Worm (Caenorhabditis elegans) whole organism, L4 larva: Measurements from ENCODE around the gene pph-4.1.

Experiments used
- D1046.2 ChIP-seq: fragments of 200-800 bp; sonication (Bioruptor generic); IDR thresholded peaks from 2 replicates; pipeline ENCODE4 v1.3.6; 2022; ENCODE audit warnings: missing genetic modification characterization, missing compliant biosample characterization
- F10B5.3 ChIP-seq: sonication (generic microtip); optimal IDR thresholded peaks from 2 replicates; lab custom pipeline; 2016; ENCODE audit warnings: mild to moderate bottlenecking, missing genetic modification characterization, missing compliant biosample characterization
- F26F4.8 ChIP-seq: fragments of 200-800 bp; sonication (Bioruptor generic); conservative IDR thresholded peaks from 2 replicates; pipeline ENCODE4 v1.3.6; 2022; ENCODE audit warnings: missing genetic modification characterization, missing compliant biosample characterization
- F44E2.7 ChIP-seq: fragments of 200-800 bp; sonication (Bioruptor generic); IDR thresholded peaks from 2 replicates; pipeline ENCODE4 v2.1.2; 2022; ENCODE audit warnings: missing genetic modification characterization, missing compliant biosample characterization
- R02D3.7 ChIP-seq: fragments of 150-350 bp; sonication (generic microtip); optimal IDR thresholded peaks from 3 replicates; lab custom pipeline; 2014; ENCODE audit warnings: missing biosample characterization, missing genetic modification characterization
- T26A8.4 ChIP-seq: fragments of 200-800 bp; sonication (Bioruptor generic); IDR thresholded peaks from 2 replicates; pipeline ENCODE4 v1.3.6; 2022; ENCODE audit warnings: missing genetic modification characterization, missing compliant biosample characterization
- Y48G9A.11 ChIP-seq: fragments of 200-800 bp; sonication (Bioruptor generic); IDR thresholded peaks from 2 replicates; pipeline ENCODE4 v1.3.6; 2022; ENCODE audit warnings: missing genetic modification reagents, missing genetic modification characterization, missing compliant biosample characterization
- Y5F2A.4 ChIP-seq: fragments of 200-800 bp; sonication (Bioruptor generic); optimal IDR thresholded peaks from 2 replicates; lab custom pipeline; 2018; ENCODE audit warnings: mild to moderate bottlenecking, missing genetic modification characterization, missing compliant biosample characterization
- Y75B8A.6 ChIP-seq: fragments of 200-800 bp; sonication (Bioruptor generic); IDR thresholded peaks from 2 replicates; pipeline ENCODE4 v1.3.6; 2022; ENCODE audit warnings: missing genetic modification reagents, missing genetic modification characterization, missing compliant biosample characterization
- ZK337.2 ChIP-seq: fragments of 200-800 bp; sonication (Bioruptor generic); IDR thresholded peaks from 2 replicates; pipeline ENCODE4 v1.3.6; 2022; ENCODE audit warnings: missing genetic modification reagents, missing genetic modification characterization, missing compliant biosample characterization
- aly-2 ChIP-seq: sonication (generic microtip); optimal IDR thresholded peaks from 2 replicates; lab custom pipeline; 2018; ENCODE audit warnings: missing biosample characterization, missing genetic modification characterization
- arid-1 ChIP-seq: fragments of 200-800 bp; sonication (Bioruptor generic); conservative IDR thresholded peaks from 2 replicates; pipeline ENCODE4 v1.3.6; 2022; ENCODE audit warnings: missing genetic modification reagents, missing genetic modification characterization, missing compliant biosample characterization
- ceh-28 ChIP-seq: fragments of 150-350 bp; optimal IDR thresholded peaks from 2 replicates; lab custom pipeline; 2014; ENCODE audit warnings: missing biosample characterization, missing genetic modification reagents, missing genetic modification characterization
- ceh-44 ChIP-seq: fragments of 200-800 bp; sonication (Bioruptor generic); IDR thresholded peaks from 2 replicates; pipeline ENCODE4 v1.3.6; 2022; ENCODE audit warnings: missing genetic modification reagents, missing genetic modification characterization, missing compliant biosample characterization
- ceh-82 ChIP-seq: sonication (generic microtip); optimal IDR thresholded peaks from 2 replicates; lab custom pipeline; 2017; ENCODE audit warnings: missing biosample characterization, missing genetic modification characterization
- ctbp-1 ChIP-seq: fragments of 200-800 bp; sonication (Bioruptor generic); IDR thresholded peaks from 2 replicates; pipeline ENCODE4 v1.3.6; 2022; ENCODE audit warnings: missing genetic modification reagents, missing genetic modification characterization, missing compliant biosample characterization
- daf-16 ChIP-seq, 3 experiments: sonication (generic microtip); optimal IDR thresholded peaks; 2 replicates each; lab custom pipeline; 2016 to 2017; ENCODE audit warnings: missing genetic modification characterization in 3 of 3, missing genetic modification reagents in 3 of 3, mild to moderate bottlenecking in 2 of 3, missing compliant biosample characterization in 2 of 3, missing biosample characterization in 1 of 3, moderate library complexity in 1 of 3
- daf-19 ChIP-seq: fragments of 200-800 bp; sonication (Bioruptor generic); conservative IDR thresholded peaks from 2 replicates; pipeline ENCODE4 v1.3.6; 2022; ENCODE audit warnings: missing genetic modification characterization, missing compliant biosample characterization
- dmd-6 ChIP-seq: fragments of 200-800 bp; sonication (Bioruptor generic); IDR thresholded peaks from 2 replicates; pipeline ENCODE4 v1.3.6; 2022; ENCODE audit warnings: missing genetic modification reagents, missing genetic modification characterization, missing compliant biosample characterization
- dmd-8 ChIP-seq: fragments of 200-800 bp; sonication (Bioruptor generic); IDR thresholded peaks from 2 replicates; pipeline ENCODE4 v1.3.6; 2022; ENCODE audit warnings: missing genetic modification characterization, missing compliant biosample characterization
- dve-1 ChIP-seq: sonication (generic microtip); optimal IDR thresholded peaks from 2 replicates; lab custom pipeline; 2017; ENCODE audit warnings: antibody characterized with exemption, mild to moderate bottlenecking, missing genetic modification characterization, missing compliant biosample characterization; ENCODE audit not compliant: insufficient read depth
- egl-43 ChIP-seq: fragments of 200-800 bp; sonication (Bioruptor generic); IDR thresholded peaks from 2 replicates; pipeline ENCODE4 v1.3.6; 2022; ENCODE audit warnings: missing genetic modification reagents, missing genetic modification characterization, missing compliant biosample characterization
- hlh-11 ChIP-seq: fragments of 200-800 bp; sonication (Bioruptor generic); optimal IDR thresholded peaks from 2 replicates; lab custom pipeline; 2018; ENCODE audit warnings: mild to moderate bottlenecking, missing genetic modification characterization, missing compliant biosample characterization
- hlh-30 ChIP-seq: sonication (generic microtip); optimal IDR thresholded peaks from 2 replicates; lab custom pipeline; 2017; ENCODE audit warnings: antibody characterized with exemption, mild to moderate bottlenecking, missing genetic modification characterization, missing compliant biosample characterization; ENCODE audit not compliant: insufficient read depth
- lim-7 ChIP-seq: fragments of 200-800 bp; sonication (Bioruptor generic); IDR thresholded peaks from 2 replicates; pipeline ENCODE4 v1.3.6; 2022; ENCODE audit warnings: missing genetic modification characterization, missing compliant biosample characterization
- lin-29 ChIP-seq: fragments of 200-800 bp; sonication (Bioruptor generic); IDR thresholded peaks from 2 replicates; pipeline ENCODE4 v1.3.6; 2022; ENCODE audit warnings: missing genetic modification reagents, missing genetic modification characterization, missing compliant biosample characterization
- lin-38 ChIP-seq: fragments of 200-800 bp; sonication (Bioruptor generic); IDR thresholded peaks from 2 replicates; pipeline ENCODE4 v1.3.6; 2022; ENCODE audit warnings: missing genetic modification reagents, missing genetic modification characterization, missing compliant biosample characterization
- madf-5 ChIP-seq, 2 experiments: fragments of 200-800 bp; sonication (Bioruptor generic); IDR thresholded peaks; 2 replicates each; pipeline ENCODE4 v1.3.6; 2022; ENCODE audit warnings: missing compliant biosample characterization in 2 of 2, missing genetic modification characterization in 2 of 2
- madf-9 ChIP-seq: fragments of 200-800 bp; sonication (Bioruptor generic); conservative IDR thresholded peaks from 2 replicates; pipeline ENCODE4 v1.3.6; 2022; ENCODE audit warnings: missing genetic modification reagents, missing genetic modification characterization, missing compliant biosample characterization
- mdt-29 ChIP-seq: fragments of 200-800 bp; sonication (Bioruptor generic); IDR thresholded peaks from 2 replicates; pipeline ENCODE4 v1.3.6; 2022; ENCODE audit warnings: missing genetic modification reagents, missing genetic modification characterization, missing compliant biosample characterization
- nhr-237 ChIP-seq: sonication (generic microtip); optimal IDR thresholded peaks from 2 replicates; lab custom pipeline; 2017; ENCODE audit warnings: missing biosample characterization, missing genetic modification characterization
- nhr-28 ChIP-seq: fragments of 150-350 bp; optimal IDR thresholded peaks from 2 replicates; lab custom pipeline; 2014; ENCODE audit warnings: missing biosample characterization, missing genetic modification characterization
- nhr-41 ChIP-seq: fragments of 200-800 bp; sonication (Bioruptor generic); IDR thresholded peaks from 2 replicates; pipeline ENCODE4 v1.3.6; 2022; ENCODE audit warnings: missing genetic modification reagents, missing genetic modification characterization, missing compliant biosample characterization
- nhr-42 ChIP-seq: fragments of 200-800 bp; sonication (Bioruptor generic); IDR thresholded peaks from 2 replicates; pipeline ENCODE4 v1.3.6; 2022; ENCODE audit warnings: missing genetic modification characterization, missing compliant biosample characterization
- pha-4 ChIP-seq, 2 experiments: fragments of 150-350 bp in 1 of 2; fragments of 200-800 bp in 1 of 2; sonication (Bioruptor generic) in 1 of 2; IDR thresholded peaks in 1 of 2; optimal IDR thresholded peaks in 1 of 2; 2 replicates each; pipeline versions ENCODE4 v1.3.6 to Lab custom; 2014 to 2022; ENCODE audit warnings: missing genetic modification characterization in 2 of 2, missing genetic modification reagents in 2 of 2, missing biosample characterization in 1 of 2, missing compliant biosample characterization in 1 of 2
- php-3 ChIP-seq: fragments of 200-800 bp; sonication (Bioruptor generic); IDR thresholded peaks from 2 replicates; pipeline ENCODE4 v1.3.6; 2022; ENCODE audit warnings: missing genetic modification reagents, missing genetic modification characterization, missing compliant biosample characterization
- pqm-1 ChIP-seq: sonication (generic microtip); optimal IDR thresholded peaks from 2 replicates; lab custom pipeline; 2017; ENCODE audit warnings: missing biosample characterization, missing genetic modification characterization
- rbr-2 ChIP-seq: sonication (generic microtip); optimal IDR thresholded peaks from 2 replicates; lab custom pipeline; 2016; ENCODE audit warnings: missing genotype, missing genetic modification characterization, missing compliant biosample characterization
- sdz-12 ChIP-seq: fragments of 200-800 bp; sonication (Bioruptor generic); optimal IDR thresholded peaks from 2 replicates; lab custom pipeline; 2018; ENCODE audit warnings: mild to moderate bottlenecking, missing genetic modification characterization, missing compliant biosample characterization
- snpc-1.2 ChIP-seq: fragments of 200-800 bp; sonication (Bioruptor generic); IDR thresholded peaks from 2 replicates; pipeline ENCODE4 v1.3.6; 2022; ENCODE audit warnings: missing genetic modification reagents, missing genetic modification characterization, missing compliant biosample characterization
- spr-3 ChIP-seq: fragments of 200-800 bp; sonication (Bioruptor generic); optimal IDR thresholded peaks from 2 replicates; lab custom pipeline; 2018; ENCODE audit warnings: mild to moderate bottlenecking, missing genetic modification characterization, missing compliant biosample characterization
- tag-97 ChIP-seq: fragments of 200-800 bp; sonication (Bioruptor generic); IDR thresholded peaks from 2 replicates; pipeline ENCODE4 v1.3.6; 2022; ENCODE audit warnings: missing genetic modification characterization, missing compliant biosample characterization
- unc-62 ChIP-seq, 3 experiments: fragments of 150-350 bp in 1 of 3; sonication (generic microtip); optimal IDR thresholded peaks in 2 of 3; peaks in 1 of 3; 1 replicate in 1 of 3; 2 replicates in 2 of 3; lab custom pipeline; 2014 to 2017; ENCODE audit warnings: missing biosample characterization in 3 of 3, missing genetic modification characterization in 3 of 3, missing genetic modification reagents in 3 of 3, missing genotype in 1 of 3
- vab-7 ChIP-seq: fragments of 200-800 bp; sonication (Bioruptor generic); IDR thresholded peaks from 2 replicates; pipeline ENCODE4 v1.3.6; 2022; ENCODE audit warnings: missing genetic modification reagents, missing genetic modification characterization, missing compliant biosample characterization
- zfp-2 ChIP-seq: sonication (generic microtip); optimal IDR thresholded peaks from 2 replicates; lab custom pipeline; 2016; ENCODE audit warnings: mild to moderate bottlenecking, missing genetic modification characterization, missing compliant biosample characterization
- ztf-7 ChIP-seq: fragments of 150-350 bp; optimal IDR thresholded peaks from 2 replicates; lab custom pipeline; 2014; ENCODE audit warnings: missing biosample characterization, missing genetic modification characterization

pph-4.1 gene

ce11 chrIII:12351301-12351700 is at the start of gene pph-4.1, which contains the start of gene Y75B8A.31 (continued):
- TF ChIP-seq ztf-7, result peak; percentile 22
- TF ChIP-seq aly-2 (tag; lab: Kevin White, UChicago), result no peak

ce11 chrIII:12399709-12400108 is 48.6 kb upstream of the pph-4.1 start:
- TF ChIP-seq lin-29 (GFP tag; lab: Robert Waterston, UW), result 0 out of 2 replicates have a peak, but pooled peaks have one; percentile 16
- peak; percentile 72 for TF ChIP-seq lin-38
- TF ChIP-seq daf-16 (GFP tag; optimal IDR thresholded peaks at IDR 0.05; lab: Kevin White, UChicago), result peak in 1 of 2 experiments; percentile 20
- no peak for TF ChIP-seq daf-16 (tag; optimal IDR thresholded peaks at IDR 0.05; lab: Kevin White, UChicago)
- no peak for TF ChIP-seq Y5F2A.4 (GFP tag; lab: Kevin White, UChicago)
- peak; percentile 25; the same call in 1 of the 2 replicates for TF ChIP-seq dmd-6 (GFP tag; lab: Robert Waterston, UW)
- 0 out of 2 replicates have a peak, but pooled peaks have one; percentile 7 for TF ChIP-seq nhr-42
- no peak for TF ChIP-seq ceh-44 (GFP tag; lab: Robert Waterston, UW)
- TF ChIP-seq nhr-41 (GFP tag; lab: Robert Waterston, UW), result no peak
- TF ChIP-seq snpc-1.2, result peak; percentile 37; the same call in 1 of the 2 replicates
- TF ChIP-seq sdz-12 (GFP tag; lab: Kevin White, UChicago), result no peak
- TF ChIP-seq rbr-2 (tag; lab: Kevin White, UChicago), result peak; percentile 33
- TF ChIP-seq F26F4.8 (GFP tag; lab: Robert Waterston, UW), result peak; percentile 63; the same call in 1 of the 2 replicates
- TF ChIP-seq T26A8.4 (GFP tag; lab: Robert Waterston, UW), result peak; percentile 53
- peak; percentile 7 for TF ChIP-seq zfp-2 (tag; lab: Kevin White, UChicago)
- TF ChIP-seq dve-1, result no peak
- TF ChIP-seq Y48G9A.11 (GFP tag; lab: Robert Waterston, UW), result peak; percentile 49; the same call in 1 of the 2 replicates
- TF ChIP-seq egl-43 (GFP tag; lab: Robert Waterston, UW), result peak; percentile 83
- TF ChIP-seq php-3 (GFP tag; lab: Robert Waterston, UW), result no peak
- no peak for TF ChIP-seq nhr-28 (tag; lab: Kevin White, UChicago)
- TF ChIP-seq spr-3 (GFP tag; lab: Kevin White, UChicago), result peak; percentile 15
- no peak for TF ChIP-seq R02D3.7 (tag; lab: Kevin White, UChicago)
- no peak for TF ChIP-seq nhr-237 (tag; lab: Kevin White, UChicago)
- peak in 1 of 2 experiments; percentile 59; a peak in 1 of 4 replicates for TF ChIP-seq madf-5 (GFP tag; IDR thresholded peaks at IDR 0.05; lab: Robert Waterston, UW)
- no peak for TF ChIP-seq daf-19 (GFP tag; lab: Robert Waterston, UW)
- 0 out of 2 replicates have a peak, but pooled peaks have one; percentile 13 for TF ChIP-seq F44E2.7 (GFP tag; lab: Robert Waterston, UW)
- TF ChIP-seq unc-62 (GFP tag; optimal IDR thresholded peaks at IDR 0.05 in 1 of 2; lab: Kevin White, UChicago), result peak in 1 of 2 experiments; percentile 62
- no peak for TF ChIP-seq unc-62 (tag; optimal IDR thresholded peaks at IDR 0.05; lab: Kevin White, UChicago)
- peak; percentile 43; the same call in 1 of the 2 replicates for TF ChIP-seq madf-9 (GFP tag; lab: Robert Waterston, UW)
- TF ChIP-seq ceh-82 (tag; lab: Kevin White, UChicago), result no peak
- 0 out of 2 replicates have a peak, but pooled peaks have one; percentile 21 for TF ChIP-seq mdt-29 (GFP tag; lab: Robert Waterston, UW)
- 0 out of 2 replicates have a peak, but pooled peaks have one; percentile 56 for TF ChIP-seq D1046.2
- no peak for TF ChIP-seq ZK337.2
- peak; percentile 4 for TF ChIP-seq hlh-30 (tag; lab: Kevin White, UChicago)
- TF ChIP-seq hlh-11 (tag; lab: Kevin White, UChicago), result no peak
- TF ChIP-seq aly-2 (tag; lab: Kevin White, UChicago), result no peak
- TF ChIP-seq pqm-1 (tag; lab: Kevin White, UChicago), result no peak
- 0 out of 2 replicates have a peak, but pooled peaks have one; percentile 50 for TF ChIP-seq dmd-8
- TF ChIP-seq vab-7 (GFP tag; lab: Robert Waterston, UW), result peak; percentile 59
- TF ChIP-seq arid-1, result peak; percentile 59; the same call in 1 of the 2 replicates
- peak; percentile 75 for TF ChIP-seq lim-7 (GFP tag; lab: Robert Waterston, UW)
- TF ChIP-seq ctbp-1 (GFP tag; lab: Robert Waterston, UW), result peak; percentile 55; the same call in 1 of the 2 replicates
- no peak for TF ChIP-seq F10B5.3 (tag; lab: Kevin White, UChicago)
- TF ChIP-seq tag-97, result no peak
- TF ChIP-seq pha-4 (GFP tag; IDR thresholded peaks at IDR 0.05; lab: Robert Waterston, UW), result peak; percentile 61; the same call in 1 of the 2 replicates
- no peak for TF ChIP-seq pha-4 (tag; optimal IDR thresholded peaks at IDR 0.05; lab: Kevin White, UChicago)
- no peak for TF ChIP-seq Y75B8A.6 (GFP tag; lab: Robert Waterston, UW)
- TF ChIP-seq ceh-28, result no peak
